Worm (Caenorhabditis elegans): ENCODE data around the gene K07H8.12.

DNA sequence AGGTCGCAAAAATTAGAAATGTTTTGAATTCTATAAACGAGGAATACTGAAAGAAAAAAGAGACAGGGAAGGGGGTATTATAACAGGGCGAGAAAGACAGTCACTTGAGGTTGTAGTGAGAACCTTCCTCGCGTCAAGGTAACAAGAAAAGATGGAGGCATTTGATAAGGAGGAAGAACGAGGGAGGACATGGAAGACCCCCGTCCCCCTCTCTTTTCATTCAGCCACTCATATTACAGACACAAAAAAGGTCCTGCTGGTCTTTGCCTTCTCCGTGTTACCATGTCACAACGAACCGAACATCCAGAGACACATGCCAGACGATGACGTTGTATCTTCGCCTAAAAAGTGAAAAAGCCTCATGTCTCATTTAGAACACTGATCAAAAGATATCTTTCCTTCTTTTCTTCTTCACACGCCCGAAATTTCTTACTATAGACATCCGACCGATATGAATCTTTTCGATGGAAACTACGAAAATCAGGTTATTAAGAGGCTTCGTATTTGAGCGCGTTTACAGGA, 35.1 kb downstream of the K07H8.12 start:
- TF ChIP-seq B0035.1 (tag; optimal IDR thresholded peaks at IDR 0.05) (no peak), ama-1 (optimal IDR thresholded peaks at IDR 0.05) (no peak), ama-1 (GFP tag; optimal IDR thresholded peaks at IDR 0.05) (no peak), ets-4 (GFP tag; optimal IDR thresholded peaks at IDR 0.05) (no peak), rcor-1 (GFP tag; IDR thresholded peaks at IDR 0.05) (no peak)
